Worm (Caenorhabditis elegans) whole organism, L1 larva: Measurements from ENCODE around the gene W08E12.5.
A peak's percentile ranks its signal among the peaks of the same experiment; 100 is the strongest.

Source experiments
- C16A3.4 ChIP-seq: fragments of 150-350 bp; optimal IDR thresholded peaks from 2 replicates; lab custom pipeline; 2014; ENCODE audit warnings: missing biosample characterization, missing genetic modification characterization
- F16B12.6 ChIP-seq: fragments of 150-350 bp; optimal IDR thresholded peaks from 2 replicates; lab custom pipeline; 2014; ENCODE audit warnings: missing biosample characterization, missing genetic modification characterization
- ceh-82 ChIP-seq, 3 experiments: fragments of 150-350 bp in 1 of 3; sonication (generic microtip) in 2 of 3; optimal IDR thresholded peaks; 2 replicates each; lab custom pipeline; 2014 to 2017; ENCODE audit warnings: missing biosample characterization in 3 of 3, missing genetic modification characterization in 3 of 3
- ceh-88 ChIP-seq: fragments of 200-800 bp; sonication (Bioruptor generic); IDR thresholded peaks from 2 replicates; pipeline ENCODE4 v1.3.6; 2022; ENCODE audit warnings: missing genetic modification characterization, missing compliant biosample characterization
- ceh-90 ChIP-seq: sonication (generic microtip); optimal IDR thresholded peaks from 2 replicates; lab custom pipeline; 2016; ENCODE audit warnings: missing genetic modification characterization, missing compliant biosample characterization
- dpl-1 ChIP-seq, 3 experiments: fragments of 150-350 bp in 2 of 3; sonication (generic microtip) in 1 of 3; optimal IDR thresholded peaks; 2 replicates each; lab custom pipeline; 2014 to 2017; ENCODE audit warnings: missing biosample characterization in 3 of 3, missing genetic modification characterization in 3 of 3, missing genetic modification reagents in 3 of 3
- efl-1 ChIP-seq, 4 experiments: fragments of 150-350 bp; optimal IDR thresholded peaks in 3 of 4; peaks in 1 of 4; 1 replicate in 1 of 4; 2 replicates in 3 of 4; lab custom pipeline; 2014; ENCODE audit warnings: missing biosample characterization in 2 of 4, missing genetic modification characterization in 2 of 4, missing genetic modification reagents in 2 of 4
- efl-3 ChIP-seq: fragments of 200-800 bp; sonication (Bioruptor generic); optimal IDR thresholded peaks from 2 replicates; lab custom pipeline; 2018; ENCODE audit warnings: mild to moderate bottlenecking, missing genetic modification characterization, missing compliant biosample characterization
- elt-2 ChIP-seq: sonication (generic microtip); optimal IDR thresholded peaks from 2 replicates; lab custom pipeline; 2016; ENCODE audit warnings: missing genetic modification characterization, mild to moderate bottlenecking, inconsistent platforms, missing compliant biosample characterization, missing genetic modification reagents
- elt-3 ChIP-seq, 6 experiments: fragments of 150-350 bp in 1 of 6; sonication (generic microtip); optimal IDR thresholded peaks; 2 replicates each; lab custom pipeline; 2017 to 2018; ENCODE audit warnings: missing biosample characterization in 6 of 6, missing genetic modification characterization in 6 of 6, inconsistent platforms in 1 of 6
- fkh-4 ChIP-seq: sonication (generic microtip); optimal IDR thresholded peaks from 2 replicates; lab custom pipeline; 2016; ENCODE audit warnings: missing compliant biosample characterization, missing genetic modification characterization, borderline replicate concordance
- fkh-8 ChIP-seq: sonication (generic microtip); optimal IDR thresholded peaks from 2 replicates; lab custom pipeline; 2016; ENCODE audit warnings: mild to moderate bottlenecking, missing genetic modification characterization, missing compliant biosample characterization
- grh-1 ChIP-seq: fragments of 200-800 bp; sonication (Bioruptor generic); IDR thresholded peaks from 2 replicates; pipeline ENCODE4 v1.3.6; 2022; ENCODE audit warnings: missing genetic modification reagents, missing genetic modification characterization, missing compliant biosample characterization
- hlh-4 ChIP-seq: sonication (generic microtip); optimal IDR thresholded peaks from 2 replicates; lab custom pipeline; 2016; ENCODE audit warnings: mild to moderate bottlenecking, missing genetic modification characterization, missing compliant biosample characterization
- hpl-2 ChIP-seq: fragments of 150-350 bp; optimal IDR thresholded peaks from 2 replicates; lab custom pipeline; 2014; ENCODE audit warnings: missing biosample characterization, missing genetic modification reagents, missing genetic modification characterization
- irx-1 ChIP-seq: sonication (generic microtip); optimal IDR thresholded peaks from 2 replicates; lab custom pipeline; 2016; ENCODE audit warnings: missing genetic modification characterization, missing compliant biosample characterization
- isw-1 ChIP-seq: fragments of 200-800 bp; sonication (Bioruptor generic); IDR thresholded peaks from 2 replicates; pipeline ENCODE4 v1.3.6; 2022; ENCODE audit warnings: missing genetic modification characterization, missing compliant biosample characterization
- jun-1 ChIP-seq: fragments of 150-350 bp; optimal IDR thresholded peaks from 2 replicates; lab custom pipeline; 2014; ENCODE audit warnings: missing biosample characterization, missing genetic modification reagents, missing genetic modification characterization
- lin-14 ChIP-seq: fragments of 200-800 bp; sonication (Bioruptor generic); optimal IDR thresholded peaks from 2 replicates; lab custom pipeline; 2018; ENCODE audit warnings: mild to moderate bottlenecking, missing genetic modification characterization, moderate library complexity, missing compliant biosample characterization
- lin-39 ChIP-seq: fragments of 150-350 bp; optimal IDR thresholded peaks from 2 replicates; lab custom pipeline; 2014; ENCODE audit warnings: missing biosample characterization, missing genetic modification reagents, missing genetic modification characterization
- lsy-2 ChIP-seq, 2 experiments: fragments of 150-350 bp; optimal IDR thresholded peaks; 2 replicates each; lab custom pipeline; 2014; ENCODE audit warnings: missing biosample characterization in 2 of 2, missing genetic modification characterization in 2 of 2
- mep-1 ChIP-seq: fragments of 150-350 bp; optimal IDR thresholded peaks from 2 replicates; lab custom pipeline; 2014; ENCODE audit warnings: missing biosample characterization, missing genetic modification characterization
- nhr-11 ChIP-seq: fragments of 150-350 bp; optimal IDR thresholded peaks from 2 replicates; lab custom pipeline; 2014; ENCODE audit warnings: missing biosample characterization, missing genetic modification characterization
- nhr-12 ChIP-seq: sonication (generic microtip); optimal IDR thresholded peaks from 2 replicates; lab custom pipeline; 2017; ENCODE audit warnings: missing biosample characterization, missing genetic modification characterization
- nhr-19 ChIP-seq: fragments of 200-800 bp; sonication (Bioruptor generic); conservative IDR thresholded peaks from 2 replicates; pipeline ENCODE4 v1.3.6; 2022; ENCODE audit warnings: missing genetic modification characterization, missing compliant biosample characterization
- nhr-237 ChIP-seq: fragments of 150-350 bp; optimal IDR thresholded peaks from 2 replicates; lab custom pipeline; 2014; ENCODE audit warnings: missing biosample characterization, missing genetic modification characterization
- nhr-28 ChIP-seq: fragments of 150-350 bp; optimal IDR thresholded peaks from 2 replicates; lab custom pipeline; 2014; ENCODE audit warnings: missing biosample characterization, missing genetic modification characterization
- nhr-71 ChIP-seq: sonication (generic microtip); optimal IDR thresholded peaks from 2 replicates; lab custom pipeline; 2016; ENCODE audit warnings: mild to moderate bottlenecking, missing genetic modification characterization, moderate library complexity, missing compliant biosample characterization
- nhr-77 ChIP-seq: fragments of 150-350 bp; optimal IDR thresholded peaks from 2 replicates; lab custom pipeline; 2014; ENCODE audit warnings: missing biosample characterization, missing genetic modification characterization
- nhr-84 ChIP-seq: sonication (generic microtip); optimal IDR thresholded peaks from 2 replicates; lab custom pipeline; 2017; ENCODE audit warnings: missing biosample characterization, missing genetic modification characterization
- pag-3 ChIP-seq: sonication (generic microtip); optimal IDR thresholded peaks from 2 replicates; lab custom pipeline; 2017; ENCODE audit warnings: missing genetic modification characterization, mild to moderate bottlenecking, missing compliant biosample characterization, antibody characterized with exemption, borderline replicate concordance; ENCODE audit not compliant: insufficient read depth
- pax-3 ChIP-seq: fragments of 200-800 bp; sonication (Bioruptor generic); optimal IDR thresholded peaks from 2 replicates; lab custom pipeline; 2018; ENCODE audit warnings: mild to moderate bottlenecking, missing genetic modification characterization, moderate library complexity, missing compliant biosample characterization
- pqm-1 ChIP-seq: sonication (generic microtip); optimal IDR thresholded peaks from 3 replicates; lab custom pipeline; 2017; ENCODE audit warnings: missing biosample characterization, missing genetic modification characterization
- skn-1 ChIP-seq: fragments of 150-350 bp; optimal IDR thresholded peaks from 2 replicates; lab custom pipeline; 2014; ENCODE audit warnings: missing biosample characterization, missing genetic modification characterization
- snpc-4 ChIP-seq: fragments of 150-350 bp; optimal IDR thresholded peaks from 2 replicates; lab custom pipeline; 2014; ENCODE audit warnings: missing biosample characterization, missing genetic modification characterization
- snu-23 ChIP-seq: sonication (generic microtip); optimal IDR thresholded peaks from 2 replicates; lab custom pipeline; 2016; ENCODE audit warnings: missing genetic modification characterization, missing compliant biosample characterization
- sox-4 ChIP-seq: sonication (generic microtip); optimal IDR thresholded peaks from 2 replicates; lab custom pipeline; 2016; ENCODE audit warnings: missing genetic modification characterization, missing compliant biosample characterization
- sptf-1 ChIP-seq: fragments of 150-350 bp; optimal IDR thresholded peaks from 2 replicates; lab custom pipeline; 2014; ENCODE audit warnings: missing biosample characterization, missing genetic modification characterization
- swsn-7 ChIP-seq: sonication (generic microtip); optimal IDR thresholded peaks from 2 replicates; lab custom pipeline; 2016; ENCODE audit warnings: missing genetic modification characterization, missing compliant biosample characterization
- tbx-2 ChIP-seq: sonication (generic microtip); optimal IDR thresholded peaks from 2 replicates; lab custom pipeline; 2016; ENCODE audit warnings: missing genetic modification characterization, missing compliant biosample characterization
- unc-130 ChIP-seq: fragments of 150-350 bp; optimal IDR thresholded peaks from 2 replicates; lab custom pipeline; 2017; ENCODE audit warnings: missing biosample characterization, missing genetic modification characterization, inconsistent platforms
- unc-30 ChIP-seq: sonication (generic microtip); optimal IDR thresholded peaks from 2 replicates; lab custom pipeline; 2017; ENCODE audit warnings: missing biosample characterization, missing genetic modification characterization
- unc-62 ChIP-seq: fragments of 150-350 bp; optimal IDR thresholded peaks from 2 replicates; lab custom pipeline; 2014; ENCODE audit warnings: missing biosample characterization, missing genetic modification reagents, missing genetic modification characterization
- unc-86 ChIP-seq: sonication (generic microtip); optimal IDR thresholded peaks from 2 replicates; lab custom pipeline; 2016; ENCODE audit warnings: missing genetic modification characterization, missing compliant biosample characterization
- vab-15 ChIP-seq: sonication (generic microtip); optimal IDR thresholded peaks from 2 replicates; lab custom pipeline; 2017; ENCODE audit warnings: missing genotype, mild to moderate bottlenecking, missing genetic modification characterization, missing compliant biosample characterization
- zag-1 ChIP-seq: fragments of 150-350 bp; optimal IDR thresholded peaks from 2 replicates; lab custom pipeline; 2014; ENCODE audit warnings: missing biosample characterization, missing genetic modification characterization

W08E12.5 gene

ce11 chrIV:3307463-3307862 lies 6.9 kb downstream of the W08E12.5 start, which contains the start of gene W08E12.9:
TSS of gene W08E12.9 (minus strand) at chrIV:3307563.
- no peak for TF ChIP-seq ceh-88
- no peak for TF ChIP-seq vab-15 (tag; lab: Kevin White, UChicago)
- TF ChIP-seq unc-30, result no peak
- no peak for TF ChIP-seq snpc-4
- no peak for TF ChIP-seq skn-1 (tag; lab: Kevin White, UChicago)
- TF ChIP-seq isw-1 (GFP tag; lab: Robert Waterston, UW), result no peak
- TF ChIP-seq efl-3 (GFP tag; lab: Kevin White, UChicago), result no peak
- no peak for TF ChIP-seq irx-1 (tag; lab: Kevin White, UChicago)
- no peak for TF ChIP-seq ceh-82 (tag; optimal IDR thresholded peaks at IDR 0.05; lab: Kevin White, UChicago)
- no peak for TF ChIP-seq unc-62 (GFP tag; lab: Kevin White, UChicago)
- no peak for TF ChIP-seq fkh-4 (tag; lab: Kevin White, UChicago)
- no peak for TF ChIP-seq nhr-12 (tag; lab: Kevin White, UChicago)
- TF ChIP-seq pqm-1 (tag; lab: Kevin White, UChicago), result no peak
- no peak for TF ChIP-seq grh-1
- no peak for TF ChIP-seq hlh-4 (tag; lab: Kevin White, UChicago)
- no peak for TF ChIP-seq elt-3 (tag; optimal IDR thresholded peaks at IDR 0.05; lab: Kevin White, UChicago)
- TF ChIP-seq, all 84 proteins: peak for 0

ce11 chrIV:3308885-3309284 lies 8.3 kb downstream of the W08E12.5 start:
- TF ChIP-seq efl-1 (optimal IDR thresholded peaks at IDR 0.05; lab: Kevin White, UChicago) (no peak), efl-1 (GFP tag; optimal IDR thresholded peaks at IDR 0.05 in 1 of 2; lab: Kevin White, UChicago) (peak in 1 of 2 experiments; percentile 94), ceh-88 (no peak)
- TF ChIP-seq, all 84 proteins: peak for 1

- TF ChIP-seq nhr-84 (no peak), elt-3 (tag; optimal IDR thresholded peaks at IDR 0.05; lab: Kevin White, UChicago) (no peak), elt-2 (tag; lab: Kevin White, UChicago) (peak; percentile 88), pqm-1 (tag; lab: Kevin White, UChicago) (peak; percentile 87), tbx-2 (no peak), F16B12.6 (no peak)
Measured at ce11 chrIV:3310662-3311219, 10.1 kb downstream of the W08E12.5 start.

ce11 chrIV:3311243-3311642 lies 10.7 kb downstream of the W08E12.5 start, which contains the start of gene zip-11:
TSS of gene zip-11 (plus strand) at chrIV:3311276.
- TF ChIP-seq nhr-71 (tag; lab: Kevin White, UChicago) (peak; percentile 84), sox-4 (tag; lab: Kevin White, UChicago) (no peak), fkh-4 (tag; lab: Kevin White, UChicago) (no peak), nhr-28 (tag; lab: Kevin White, UChicago) (no peak), unc-130 (tag; lab: Kevin White, UChicago) (no peak), F16B12.6 (peak; percentile 40), nhr-237 (tag; lab: Kevin White, UChicago) (no peak), C16A3.4 (tag; lab: Kevin White, UChicago) (no peak), swsn-7 (tag; lab: Kevin White, UChicago) (peak; percentile 63), unc-62 (GFP tag; lab: Kevin White, UChicago) (no peak), ceh-90 (tag; lab: Kevin White, UChicago) (no peak), lin-14 (GFP tag; lab: Kevin White, UChicago) (peak; percentile 95), hpl-2 (no peak), lsy-2 (tag; optimal IDR thresholded peaks at IDR 0.05; lab: Kevin White, UChicago) (peak; percentile 64 to 78), nhr-19 (GFP tag; lab: Robert Waterston, UW) (peak; percentile 77), pag-3 (tag; lab: Kevin White, UChicago) (no peak), isw-1 (GFP tag; lab: Robert Waterston, UW) (peak; percentile 34), nhr-11 (no peak), pax-3 (no peak), skn-1 (tag; lab: Kevin White, UChicago) (peak; percentile 9), unc-30 (no peak), unc-86 (tag; lab: Kevin White, UChicago) (peak; percentile 22), jun-1 (tag; lab: Kevin White, UChicago) (peak; percentile 42), nhr-77 (peak; percentile 16), mep-1 (peak; percentile 61), sptf-1 (tag; lab: Kevin White, UChicago) (no peak), lin-39 (no peak), zag-1 (no peak), nhr-12 (tag; lab: Kevin White, UChicago) (no peak), fkh-8 (peak; percentile 12), dpl-1 (GFP tag; optimal IDR thresholded peaks at IDR 0.05; lab: Kevin White, UChicago) (peak; percentile 6 to 57 (median 49)), elt-3 (tag; optimal IDR thresholded peaks at IDR 0.05; lab: Kevin White, UChicago) (peak in 2 of 6 experiments; percentile 34 to 39), snu-23 (GFP tag; lab: Kevin White, UChicago) (peak; percentile 82)
